Fruit fly (Drosophila melanogaster) Kc167 (cell line): ENCODE results near the gene OtopLc.

ENCODE experiments used
- Myc ChIP-seq: fragments of >200 bp; optimal IDR thresholded peaks from 2 replicates; lab custom pipeline; 2017; ENCODE audit warnings: missing external identifiers
- psq ChIP-seq: fragments of >200 bp; optimal IDR thresholded peaks from 2 replicates; lab custom pipeline; 2017; ENCODE audit warnings: missing external identifiers
- ttk ChIP-seq: sonication (Bioruptor generic); optimal IDR thresholded peaks from 2 replicates; lab custom pipeline; 2017; ENCODE audit warnings: missing external identifiers

- no peak for TF ChIP-seq Myc (lab: Kevin White, UChicago)
- TF ChIP-seq psq, result no peak
- TF ChIP-seq ttk (lab: Kevin White, UChicago), result no peak
These were observed 15.5 kb upstream of the OtopLc start for dm6 chrX:5678178-5678470.
